Fruit fly (Drosophila melanogaster) whole organism, adult: Measurements from ENCODE around the gene CG9192.

Experiments used
- CG11617 ChIP-seq: fragments of 200-800 bp; sonication (Bioruptor generic); optimal IDR thresholded peaks from 2 replicates; lab custom pipeline; 2017; ENCODE audit warnings: mild to moderate bottlenecking, missing biosample characterization, missing genetic modification reagents, missing genetic modification characterization
- CG12768 ChIP-seq: fragments of 200-800 bp; sonication (Bioruptor generic); optimal IDR thresholded peaks from 2 replicates; lab custom pipeline; 2017; ENCODE audit warnings: missing biosample characterization, missing genetic modification characterization, mild to moderate bottlenecking, moderate library complexity, missing genetic modification reagents
- CG14711 ChIP-seq: fragments of 200-800 bp; sonication (Bioruptor generic); optimal IDR thresholded peaks from 2 replicates; lab custom pipeline; 2018; ENCODE audit warnings: missing biosample characterization, mild to moderate bottlenecking, missing genetic modification characterization, moderate library complexity
- CG1620 ChIP-seq: fragments of 200-800 bp; sonication (Bioruptor generic); optimal IDR thresholded peaks from 2 replicates; lab custom pipeline; 2016; ENCODE audit warnings: missing biosample characterization, missing genetic modification characterization
- CG33017 ChIP-seq: fragments of 200-800 bp; sonication (Bioruptor generic); optimal IDR thresholded peaks from 2 replicates; lab custom pipeline; 2018; ENCODE audit warnings: missing biosample characterization, mild to moderate bottlenecking, missing genetic modification characterization, moderate library complexity
- CG5204 ChIP-seq: fragments of 200-800 bp; sonication (Bioruptor generic); optimal IDR thresholded peaks from 2 replicates; lab custom pipeline; 2016; ENCODE audit warnings: missing biosample characterization, missing genetic modification characterization
- CG7045 ChIP-seq: fragments of 200-800 bp; sonication (Bioruptor generic); optimal IDR thresholded peaks from 2 replicates; lab custom pipeline; 2017; ENCODE audit warnings: missing biosample characterization, mild to moderate bottlenecking, missing genetic modification characterization
- CG7101 ChIP-seq: fragments of 200-800 bp; sonication (Bioruptor generic); optimal IDR thresholded peaks from 2 replicates; lab custom pipeline; 2018; ENCODE audit warnings: missing biosample characterization, mild to moderate bottlenecking, missing genetic modification characterization, moderate library complexity
- Clk ChIP-seq: fragments of 200-800 bp; sonication (Bioruptor generic); optimal IDR thresholded peaks from 2 replicates; lab custom pipeline; 2017; ENCODE audit warnings: missing biosample characterization, missing genetic modification characterization
- Crg-1 ChIP-seq: fragments of 200-800 bp; sonication (Bioruptor generic); optimal IDR thresholded peaks from 2 replicates; lab custom pipeline; 2016; ENCODE audit warnings: missing biosample characterization, missing genetic modification characterization
- Hr96 ChIP-seq: fragments of 200-800 bp; sonication (Bioruptor generic); optimal IDR thresholded peaks from 2 replicates; lab custom pipeline; 2016; ENCODE audit warnings: missing biosample characterization, missing genetic modification characterization
- Mnt ChIP-seq: fragments of 200-800 bp; sonication (Bioruptor generic); optimal IDR thresholded peaks from 2 replicates; lab custom pipeline; 2016; ENCODE audit warnings: missing biosample characterization, mild to moderate bottlenecking, missing genetic modification characterization
- bab1 ChIP-seq: fragments of 200-800 bp; sonication (Bioruptor generic); optimal IDR thresholded peaks from 3 replicates; lab custom pipeline; 2019; ENCODE audit warnings: missing biosample characterization, mild to moderate bottlenecking, missing genetic modification characterization, moderate library complexity
- cic ChIP-seq: fragments of 200-800 bp; sonication (Bioruptor generic); optimal IDR thresholded peaks from 2 replicates; lab custom pipeline; 2017; ENCODE audit warnings: missing biosample characterization, mild to moderate bottlenecking, missing genetic modification characterization, moderate library complexity
- cnc ChIP-seq, 2 experiments: fragments of >200 bp; optimal IDR thresholded peaks; 2 replicates each; lab custom pipeline; 2017
- kay ChIP-seq: fragments of 200-800 bp; sonication (Bioruptor generic); peaks from one replicate; lab custom pipeline; 2016; ENCODE audit warnings: missing biosample characterization, missing genetic modification characterization, borderline replicate concordance
- ovo ChIP-seq: fragments of 200-800 bp; sonication (Bioruptor generic); optimal IDR thresholded peaks from 2 replicates; lab custom pipeline; 2016; ENCODE audit warnings: missing biosample characterization, missing genetic modification characterization
- pad ChIP-seq: fragments of 200-800 bp; sonication (Bioruptor generic); optimal IDR thresholded peaks from 3 replicates; lab custom pipeline; 2017; ENCODE audit warnings: missing biosample characterization, missing genetic modification characterization, mild to moderate bottlenecking, moderate library complexity, missing genetic modification reagents
- tj ChIP-seq: fragments of 200-800 bp; sonication (Bioruptor generic); optimal IDR thresholded peaks from 3 replicates; lab custom pipeline; 2017; ENCODE audit warnings: missing biosample characterization, mild to moderate bottlenecking, missing genetic modification characterization, moderate library complexity
- toe ChIP-seq: fragments of 200-800 bp; sonication (Bioruptor generic); optimal IDR thresholded peaks from 2 replicates; lab custom pipeline; 2016; ENCODE audit warnings: missing biosample characterization, missing genetic modification characterization

Gene CG9192

DNA sequence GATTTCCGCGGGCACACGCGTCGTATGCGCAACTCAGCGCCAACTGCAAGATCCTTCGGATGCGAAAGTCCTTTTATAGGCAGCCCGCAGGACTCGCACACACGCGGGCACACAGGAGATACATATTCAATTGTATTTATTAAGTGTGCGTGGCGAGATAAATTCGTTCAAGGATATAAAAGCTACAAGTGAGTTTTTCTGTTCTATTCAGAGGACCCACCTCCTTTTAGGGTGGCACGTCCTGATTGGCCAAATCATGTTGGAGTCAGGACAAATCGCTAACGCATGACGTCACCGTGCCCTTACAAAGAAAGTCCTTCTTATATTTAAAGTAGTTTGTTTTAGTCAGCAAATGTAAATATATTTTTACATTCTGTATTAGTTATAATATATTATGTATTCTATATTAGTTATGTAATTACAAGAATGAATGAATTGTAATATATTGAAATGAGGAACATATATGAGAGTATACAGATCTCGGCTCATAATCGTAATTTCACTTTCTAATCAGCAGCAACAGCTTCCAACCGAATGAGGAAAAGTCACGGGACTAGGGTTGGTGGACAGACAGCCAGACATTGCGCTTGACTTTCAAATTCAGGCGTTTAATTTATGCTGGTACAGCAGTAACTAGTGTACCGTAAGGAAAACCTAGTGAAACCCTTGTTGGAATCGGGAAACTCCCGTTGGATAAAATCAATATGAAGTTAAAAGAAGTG is 44.8 kb downstream of the CG9192 start, which contains the start of gene Trhn:
Trhn (minus strand) TSS at position 51 of the 722 bp plus-strand sequence.
- no peak for TF ChIP-seq CG5204 (GFP tag; lab: Kevin White, UChicago)
- TF ChIP-seq CG7045 (GFP tag; lab: Kevin White, UChicago): no peak
- no peak for TF ChIP-seq CG11617
- TF ChIP-seq pad: no peak
- TF ChIP-seq cnc (optimal IDR thresholded peaks at IDR 0.05; lab: Kevin White, UChicago): no peak
- TF ChIP-seq ovo (GFP tag; lab: Kevin White, UChicago): no peak

- TF ChIP-seq Crg-1 (GFP tag; lab: Kevin White, UChicago): no peak
- TF ChIP-seq Clk (GFP tag; lab: Kevin White, UChicago): no peak
- TF ChIP-seq CG7101 (tag; lab: Kevin White, UChicago): peak; percentile 3
- TF ChIP-seq bab1: no peak
- TF ChIP-seq kay (GFP tag; lab: Kevin White, UChicago): peak; percentile 93
- peak; percentile 36 for TF ChIP-seq Hr96 (GFP tag; lab: Kevin White, UChicago)
- peak; percentile 87 for TF ChIP-seq Mnt
- peak; percentile 59 for TF ChIP-seq CG12768 (GFP tag; lab: Kevin White, UChicago)
- TF ChIP-seq pad: no peak
- TF ChIP-seq ovo (GFP tag; lab: Kevin White, UChicago): no peak
- TF ChIP-seq CG5204 (GFP tag; lab: Kevin White, UChicago): no peak
- peak; percentile 10 for TF ChIP-seq tj (GFP tag; lab: Kevin White, UChicago)
- TF ChIP-seq CG33017 (tag; lab: Kevin White, UChicago): peak; percentile 12
- TF ChIP-seq CG11617: no peak
- TF ChIP-seq toe (GFP tag; lab: Kevin White, UChicago): no peak
- no peak for TF ChIP-seq cnc (optimal IDR thresholded peaks at IDR 0.05; lab: Kevin White, UChicago)
- no peak for TF ChIP-seq CG7045 (GFP tag; lab: Kevin White, UChicago)
- peak; percentile 53 for TF ChIP-seq cic (GFP tag; lab: Kevin White, UChicago)
- no peak for TF ChIP-seq CG14711 (tag; lab: Kevin White, UChicago)
- TF ChIP-seq CG1620 (GFP tag; lab: Kevin White, UChicago): no peak
Observed at dm6 chr3L:1188936-1189659, 49.0 kb downstream of the CG9192 start, which contains the start of gene CG13912. Gene CG13912, plus strand, starts transcription at chr3L:1189588.
